Fruit fly (Drosophila melanogaster) whole organism, embryonic: ENCODE data around the gene Nup93-1.

Source experiments
- Atf6 ChIP-seq: fragments of 200-800 bp; sonication (Bioruptor generic); IDR thresholded peaks from 2 replicates; pipeline ENCODE4 v1.3.6; 2022; ENCODE audit warnings: missing biosample characterization, missing genetic modification characterization
- B-H1 ChIP-seq: fragments of 200-800 bp; sonication (Bioruptor generic); IDR thresholded peaks from 3 replicates; pipeline ENCODE4 v1.3.6; 2022; ENCODE audit warnings: missing biosample characterization, missing genetic modification characterization
- CG10274 ChIP-seq: fragments of 200-800 bp; sonication (Bioruptor generic); optimal IDR thresholded peaks from 3 replicates; lab custom pipeline; 2017; ENCODE audit warnings: missing biosample characterization, mild to moderate bottlenecking, missing genetic modification characterization
- CG10366 ChIP-seq: fragments of 200-800 bp; sonication (Bioruptor generic); IDR thresholded peaks from 2 replicates; pipeline ENCODE4 v1.3.6; 2022; ENCODE audit warnings: missing biosample characterization, missing genetic modification characterization
- CG10979 ChIP-seq: fragments of 200-800 bp; sonication (Bioruptor generic); optimal IDR thresholded peaks from 2 replicates; lab custom pipeline; 2018; ENCODE audit warnings: missing biosample characterization, mild to moderate bottlenecking, missing genetic modification characterization, moderate library complexity
- CG11695 ChIP-seq: fragments of 200-800 bp; sonication (Bioruptor generic); IDR thresholded peaks from 3 replicates; pipeline ENCODE4 v1.3.6; 2022; ENCODE audit warnings: missing biosample characterization, missing genetic modification characterization
- CG12155 ChIP-seq: fragments of 200-800 bp; sonication (Bioruptor generic); optimal IDR thresholded peaks from 3 replicates; lab custom pipeline; 2016; ENCODE audit warnings: missing biosample characterization, missing genetic modification characterization
- CG12219 ChIP-seq: fragments of 200-800 bp; sonication (Bioruptor generic); optimal IDR thresholded peaks from 3 replicates; lab custom pipeline; 2018; ENCODE audit warnings: missing biosample characterization, mild to moderate bottlenecking, missing genetic modification characterization
- CG12391 ChIP-seq: fragments of 200-800 bp; sonication (Bioruptor generic); optimal IDR thresholded peaks from 3 replicates; lab custom pipeline; 2018; ENCODE audit warnings: missing biosample characterization, mild to moderate bottlenecking, missing genetic modification characterization, moderate library complexity
- CG14860 ChIP-seq: fragments of 200-800 bp; sonication (Bioruptor generic); IDR thresholded peaks from 3 replicates; pipeline ENCODE4 v1.3.6; 2022; ENCODE audit warnings: missing biosample characterization, missing genetic modification characterization; ENCODE audit not compliant: partially characterized antibody
- CG15514 ChIP-seq: fragments of 200-800 bp; sonication (Bioruptor generic); optimal IDR thresholded peaks from 3 replicates; lab custom pipeline; 2017; ENCODE audit warnings: missing biosample characterization, missing genetic modification characterization, mild to moderate bottlenecking, moderate library complexity, missing genetic modification reagents
- CG16863 ChIP-seq: fragments of 200-800 bp; sonication (Bioruptor generic); optimal IDR thresholded peaks from 3 replicates; lab custom pipeline; 2016; ENCODE audit warnings: missing biosample characterization, missing genetic modification characterization
- CG17802 ChIP-seq: fragments of 200-800 bp; sonication (Bioruptor generic); optimal IDR thresholded peaks from 2 replicates; lab custom pipeline; 2018; ENCODE audit warnings: missing biosample characterization, mild to moderate bottlenecking, missing genetic modification characterization, moderate library complexity
- CG18476 ChIP-seq: fragments of 200-800 bp; sonication (Bioruptor generic); optimal IDR thresholded peaks from 2 replicates; lab custom pipeline; 2016; ENCODE audit warnings: missing biosample characterization, mild to moderate bottlenecking, missing genetic modification characterization
- CG18599 ChIP-seq: fragments of 200-800 bp; sonication (Bioruptor generic); optimal IDR thresholded peaks from 3 replicates; lab custom pipeline; 2017; ENCODE audit warnings: missing biosample characterization, missing genetic modification characterization, mild to moderate bottlenecking, moderate library complexity, missing genetic modification reagents
- CG31365 ChIP-seq: fragments of 200-800 bp; sonication (Bioruptor generic); optimal IDR thresholded peaks from 2 replicates; lab custom pipeline; 2018; ENCODE audit warnings: missing biosample characterization, mild to moderate bottlenecking, missing genetic modification characterization
- CG4707 ChIP-seq: fragments of 200-800 bp; sonication (Bioruptor generic); optimal IDR thresholded peaks from 2 replicates; lab custom pipeline; 2018; ENCODE audit warnings: missing biosample characterization, mild to moderate bottlenecking, missing genetic modification characterization, moderate library complexity
- CG6689 ChIP-seq: fragments of 200-800 bp; sonication (Bioruptor generic); IDR thresholded peaks from 2 replicates; pipeline ENCODE4 v1.3.6; 2022; ENCODE audit warnings: missing biosample characterization, missing genetic modification characterization
- CG8281 ChIP-seq: fragments of 200-800 bp; sonication (Bioruptor generic); optimal IDR thresholded peaks from 2 replicates; lab custom pipeline; 2018; ENCODE audit warnings: missing biosample characterization, mild to moderate bottlenecking, missing genetic modification characterization, moderate library complexity
- CG9437 ChIP-seq: fragments of 200-800 bp; sonication (Bioruptor generic); optimal IDR thresholded peaks from 2 replicates; lab custom pipeline; 2018; ENCODE audit warnings: missing biosample characterization, mild to moderate bottlenecking, missing genetic modification characterization
- Doc3 ChIP-seq: fragments of 200-800 bp; sonication (Bioruptor generic); IDR thresholded peaks from 3 replicates; pipeline ENCODE4 v1.3.6; 2022; ENCODE audit warnings: missing biosample characterization, missing genetic modification characterization; ENCODE audit not compliant: partially characterized antibody
- Fer1 ChIP-seq: fragments of 200-800 bp; sonication (Bioruptor generic); optimal IDR thresholded peaks from 2 replicates; lab custom pipeline; 2017; ENCODE audit warnings: missing biosample characterization, mild to moderate bottlenecking, missing genetic modification characterization
- HLH3B ChIP-seq: fragments of 200-800 bp; sonication (Bioruptor generic); IDR thresholded peaks from 2 replicates; pipeline ENCODE4 v1.3.6; 2022; ENCODE audit warnings: missing biosample characterization, missing genetic modification characterization
- Hmr ChIP-seq: fragments of 200-800 bp; sonication (Bioruptor generic); optimal IDR thresholded peaks from 3 replicates; lab custom pipeline; 2017; ENCODE audit warnings: mild to moderate bottlenecking, missing biosample characterization, missing genetic modification reagents, missing genetic modification characterization
- Meics ChIP-seq: fragments of 200-800 bp; sonication (Bioruptor generic); optimal IDR thresholded peaks from 2 replicates; lab custom pipeline; 2017; ENCODE audit warnings: missing biosample characterization, mild to moderate bottlenecking, missing genetic modification characterization
- Neu2 ChIP-seq: fragments of 200-800 bp; sonication (Bioruptor generic); optimal IDR thresholded peaks from 3 replicates; lab custom pipeline; 2016; ENCODE audit warnings: missing biosample characterization, missing genetic modification characterization, borderline replicate concordance
- Ptx1 ChIP-seq: fragments of 200-800 bp; sonication (Bioruptor generic); IDR thresholded peaks from 2 replicates; pipeline ENCODE4 v1.3.6; 2022; ENCODE audit warnings: missing biosample characterization, missing genetic modification characterization
- Scr ChIP-seq: fragments of 200-800 bp; sonication (Bioruptor generic); IDR thresholded peaks from 2 replicates; pipeline ENCODE4 v1.3.6; 2022; ENCODE audit warnings: missing biosample characterization, missing genetic modification characterization; ENCODE audit not compliant: partially characterized antibody
- Ssrp ChIP-seq: fragments of 200-800 bp; sonication (Bioruptor generic); optimal IDR thresholded peaks from 2 replicates; lab custom pipeline; 2018; ENCODE audit warnings: missing biosample characterization, mild to moderate bottlenecking, missing genetic modification characterization, moderate library complexity
- Xbp1 ChIP-seq: fragments of 200-800 bp; sonication (Bioruptor generic); optimal IDR thresholded peaks from 3 replicates; lab custom pipeline; 2016; ENCODE audit warnings: missing biosample characterization, mild to moderate bottlenecking, missing genetic modification characterization
- ci ChIP-seq: fragments of 200-800 bp; sonication (Bioruptor generic); IDR thresholded peaks from 3 replicates; pipeline ENCODE4 v1.3.6; 2022; ENCODE audit warnings: missing biosample characterization, missing genetic modification characterization
- dpn ChIP-seq, 2 experiments: fragments of 200-800 bp; sonication (Bioruptor generic); optimal IDR thresholded peaks; 3 replicates each; lab custom pipeline; 2016; ENCODE audit warnings: missing biosample characterization in 2 of 2, missing genetic modification characterization in 2 of 2
- ewg ChIP-seq: fragments of 200-800 bp; sonication (Bioruptor generic); optimal IDR thresholded peaks from 3 replicates; lab custom pipeline; 2017; ENCODE audit warnings: mild to moderate bottlenecking, missing biosample characterization, missing genetic modification reagents, missing genetic modification characterization
- eyg ChIP-seq: fragments of 200-800 bp; sonication (Bioruptor generic); optimal IDR thresholded peaks from 3 replicates; lab custom pipeline; 2016; ENCODE audit warnings: missing biosample characterization, missing genetic modification characterization
- ftz-f1 ChIP-seq: fragments of 200-800 bp; sonication (Bioruptor generic); optimal IDR thresholded peaks from 2 replicates; lab custom pipeline; 2016; ENCODE audit warnings: missing biosample characterization, missing genetic modification characterization
- jigr1 ChIP-seq: fragments of 200-800 bp; sonication (Bioruptor generic); IDR thresholded peaks from 3 replicates; pipeline ENCODE4 v1.3.6; 2022; ENCODE audit warnings: missing biosample characterization, missing genetic modification characterization
- nom ChIP-seq: fragments of 200-800 bp; sonication (Bioruptor generic); optimal IDR thresholded peaks from 2 replicates; lab custom pipeline; 2017; ENCODE audit warnings: missing biosample characterization, missing genetic modification characterization, mild to moderate bottlenecking, moderate library complexity, missing genetic modification reagents
- phol ChIP-seq: fragments of 200-800 bp; sonication (Bioruptor generic); optimal IDR thresholded peaks from 3 replicates; lab custom pipeline; 2018; ENCODE audit warnings: missing biosample characterization, mild to moderate bottlenecking, missing genetic modification characterization, moderate library complexity
- pnt ChIP-seq: fragments of 200-800 bp; sonication (Bioruptor generic); optimal IDR thresholded peaks from 3 replicates; lab custom pipeline; 2016; ENCODE audit warnings: missing biosample characterization, missing genetic modification characterization
- row ChIP-seq: fragments of 200-800 bp; sonication (Bioruptor generic); IDR thresholded peaks from 3 replicates; pipeline ENCODE4 v1.3.6; 2022; ENCODE audit warnings: missing biosample characterization, missing genetic modification characterization
- sd ChIP-seq: fragments of 200-800 bp; sonication (Bioruptor generic); optimal IDR thresholded peaks from 3 replicates; lab custom pipeline; 2018; ENCODE audit warnings: missing biosample characterization, mild to moderate bottlenecking, missing genetic modification characterization, moderate library complexity
- slbo ChIP-seq: fragments of 200-800 bp; sonication (Bioruptor generic); IDR thresholded peaks from 2 replicates; pipeline ENCODE4 v1.3.6; 2022; ENCODE audit warnings: missing biosample characterization, missing genetic modification characterization
- slou ChIP-seq: fragments of 200-800 bp; sonication (Bioruptor generic); optimal IDR thresholded peaks from 3 replicates; lab custom pipeline; 2016; ENCODE audit warnings: missing biosample characterization, missing genetic modification characterization
- so ChIP-seq: fragments of 200-800 bp; sonication (Bioruptor generic); IDR thresholded peaks from 3 replicates; pipeline ENCODE4 v1.3.6; 2022; ENCODE audit warnings: missing biosample characterization, missing genetic modification characterization
- tap ChIP-seq: fragments of 200-800 bp; optimal IDR thresholded peaks from 3 replicates; lab custom pipeline; 2019; ENCODE audit warnings: missing biosample characterization, mild to moderate bottlenecking, missing genetic modification characterization, moderate library complexity
- trem ChIP-seq: fragments of 200-800 bp; optimal IDR thresholded peaks from 3 replicates; lab custom pipeline; 2019; ENCODE audit warnings: missing biosample characterization, mild to moderate bottlenecking, missing genetic modification characterization, moderate library complexity
- unpg ChIP-seq: fragments of 200-800 bp; sonication (Bioruptor generic); optimal IDR thresholded peaks from 3 replicates; lab custom pipeline; 2018; ENCODE audit warnings: missing biosample characterization, mild to moderate bottlenecking, missing genetic modification characterization, moderate library complexity

The Nup93-1 gene

dm6 chrX:13783958-13784907 lies 38.4 kb upstream of the Nup93-1 start (continued):
- peak; percentile 59; the same call in 2 of the 3 replicates for TF ChIP-seq CG11695 (GFP tag; lab: Robert Waterston, UW)
- no peak for TF ChIP-seq eyg (GFP tag; lab: Kevin White, UChicago)
- TF ChIP-seq Ssrp = peak; percentile 70
- TF ChIP-seq CG14860 (GFP tag; lab: Robert Waterston, UW) = no peak
- no peak for TF ChIP-seq Scr (GFP tag; lab: Robert Waterston, UW)
- no peak for TF ChIP-seq CG10274 (GFP tag; lab: Kevin White, UChicago)
- TF ChIP-seq unpg (GFP tag; lab: Kevin White, UChicago) = peak; percentile 67
- TF ChIP-seq CG8281 = peak; percentile 32
- TF ChIP-seq CG15514 = peak; percentile 18
- TF ChIP-seq Hmr (GFP tag; lab: Kevin White, UChicago) = peak; percentile 17
- TF ChIP-seq phol (tag; lab: Kevin White, UChicago) = peak; percentile 76
- TF ChIP-seq CG9437 (GFP tag; lab: Kevin White, UChicago) = peak; percentile 22
- TF ChIP-seq jigr1 (GFP tag; lab: Robert Waterston, UW) = no peak
- no peak for TF ChIP-seq slou (GFP tag; lab: Kevin White, UChicago)
- TF ChIP-seq Atf6 = peak; percentile 52; the same call in 1 of the 2 replicates
- peak; percentile 44 to 55 for TF ChIP-seq dpn (GFP tag; optimal IDR thresholded peaks at IDR 0.05; lab: Kevin White, UChicago)
- peak; percentile 18 for TF ChIP-seq Fer1 (GFP tag; lab: Kevin White, UChicago)
- peak; percentile 45; the same call in 1 of the 2 replicates for TF ChIP-seq HLH3B (GFP tag; lab: Robert Waterston, UW)
- no peak for TF ChIP-seq CG4707
- TF ChIP-seq Ptx1 (GFP tag; lab: Robert Waterston, UW) = peak; percentile 50
- peak; percentile 9 for TF ChIP-seq CG12219 (GFP tag; lab: Kevin White, UChicago)
- peak; percentile 16 for TF ChIP-seq nom (GFP tag; lab: Kevin White, UChicago)
- peak; percentile 14 for TF ChIP-seq pnt (GFP tag; lab: Kevin White, UChicago)
- TF ChIP-seq trem (tag; lab: Kevin White, UChicago) = peak; percentile 25
- peak; percentile 12 for TF ChIP-seq ftz-f1
- 0 out of 2 replicates have a peak, but pooled peaks have one; percentile 30 for TF ChIP-seq CG6689
- peak; percentile 54 for TF ChIP-seq CG18599 (GFP tag; lab: Kevin White, UChicago)
- peak; percentile 45 for TF ChIP-seq slbo (GFP tag; lab: Robert Waterston, UW)
- TF ChIP-seq ci = peak; percentile 36; the same call in 1 of the 3 replicates
- TF ChIP-seq CG10979 (tag; lab: Kevin White, UChicago) = peak; percentile 74
- TF ChIP-seq ewg (GFP tag; lab: Kevin White, UChicago) = peak; percentile 41
- TF ChIP-seq Doc3 (GFP tag; lab: Robert Waterston, UW) = no peak
- TF ChIP-seq row (GFP tag; lab: Robert Waterston, UW) = peak; percentile 50
- no peak for TF ChIP-seq B-H1 (GFP tag; lab: Robert Waterston, UW)
- no peak for TF ChIP-seq CG31365
- peak; percentile 38; the same call in 1 of the 3 replicates for TF ChIP-seq so
- TF ChIP-seq CG12391 (tag; lab: Kevin White, UChicago) = peak; percentile 66
- peak; percentile 69 for TF ChIP-seq Xbp1 (GFP tag; lab: Kevin White, UChicago)
- TF ChIP-seq CG16863 (GFP tag; lab: Kevin White, UChicago) = peak; percentile 54
- peak; percentile 18 for TF ChIP-seq tap
- TF ChIP-seq CG18476 = peak; percentile 28
- peak; percentile 33 for TF ChIP-seq Meics (GFP tag; lab: Kevin White, UChicago)
- peak; percentile 21 for TF ChIP-seq CG12155 (GFP tag; lab: Kevin White, UChicago)
- TF ChIP-seq CG17802 (tag; lab: Kevin White, UChicago) = peak; percentile 6
- no peak for TF ChIP-seq Neu2 (GFP tag; lab: Kevin White, UChicago)
- TF ChIP-seq CG10366 = peak; percentile 21
- TF ChIP-seq sd (tag; lab: Kevin White, UChicago) = peak; percentile 77
